3 worm cellular contexts compared by ENCODE assay signal in the genomic region with DNA sequence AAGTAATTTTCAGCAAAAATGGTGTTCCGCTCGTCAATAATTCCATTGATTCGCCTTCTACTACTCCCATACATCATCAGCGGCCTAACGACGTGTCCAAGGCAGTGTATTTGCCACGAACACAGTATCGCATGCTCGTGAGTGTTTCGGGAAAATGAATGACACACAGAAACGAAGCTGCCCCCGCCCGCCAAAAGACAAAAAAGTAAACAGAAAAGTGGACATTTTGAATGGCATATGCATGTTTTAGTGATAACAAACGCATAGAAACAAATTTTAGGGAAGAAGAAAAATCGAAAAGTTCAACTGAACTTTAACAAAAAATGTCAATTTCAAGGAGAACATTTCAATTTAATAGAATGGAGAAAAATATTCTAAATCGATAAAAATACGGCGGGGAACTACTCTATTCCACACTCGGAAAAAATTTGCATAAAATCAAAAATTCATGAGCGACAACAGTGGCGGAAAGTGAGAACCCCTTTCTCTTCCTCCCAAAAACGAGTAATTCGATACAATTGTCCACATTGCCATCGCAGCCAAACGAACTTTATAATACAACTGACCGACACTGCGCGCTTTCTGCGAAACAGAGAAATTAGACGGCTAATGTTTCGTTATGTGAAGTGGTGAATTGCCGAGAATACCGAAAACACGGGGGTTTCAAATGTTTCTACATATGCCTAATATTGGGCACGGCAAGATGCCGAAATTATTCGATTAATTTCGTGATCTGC.
TF ChIP-seq lines count a peak whose summit lies in the region.

No protein-coding gene starts in this region.

TF ChIP-seq in whole organism, L3 larva, 47 proteins besides CTCF, POLR2A, EP300 and RAD21 (continued from another document):
- no peak for TF ChIP-seq ceh-82 (tag; optimal IDR thresholded peaks at IDR 0.05; lab: Kevin White, UChicago)
- TF ChIP-seq lsy-12 (tag; optimal IDR thresholded peaks at IDR 0.05; lab: Kevin White, UChicago), result no peak
- TF ChIP-seq unc-39 (tag; optimal IDR thresholded peaks at IDR 0.05; lab: Kevin White, UChicago), result no peak
- no peak for TF ChIP-seq egl-27 (tag; optimal IDR thresholded peaks at IDR 0.05; lab: Kevin White, UChicago)
- TF ChIP-seq fkh-2 (tag; optimal IDR thresholded peaks at IDR 0.05; lab: Kevin White, UChicago), result no peak
- no peak for TF ChIP-seq ceh-28 (tag; optimal IDR thresholded peaks at IDR 0.05; lab: Kevin White, UChicago)
- TF ChIP-seq nhr-23 (tag; optimal IDR thresholded peaks at IDR 0.05; lab: Kevin White, UChicago), result no peak
- no peak for TF ChIP-seq mml-1 (tag; optimal IDR thresholded peaks at IDR 0.05; lab: Kevin White, UChicago)
- no peak for TF ChIP-seq sea-2 (GFP tag; optimal IDR thresholded peaks at IDR 0.05; lab: Kevin White, UChicago)
TF ChIP-seq in whole organism, L3 larva: peak in this region for 3.

TF ChIP-seq in whole organism, L4 larva, 104 proteins besides CTCF, POLR2A, EP300 and RAD21 (continued from another document):
- peak; percentile 39 for TF ChIP-seq pqm-1 (tag; optimal IDR thresholded peaks at IDR 0.05; lab: Kevin White, UChicago)

TF ChIP-seq in whole organism, young adult, 124 proteins besides CTCF, POLR2A, EP300 and RAD21 (continued from another document):
- no peak for TF ChIP-seq F52B5.7 (tag; optimal IDR thresholded peaks at IDR 0.05; lab: Kevin White, UChicago)
- TF ChIP-seq egl-44 (GFP tag; IDR thresholded peaks at IDR 0.05; lab: Robert Waterston, UW), result no peak
- no peak for TF ChIP-seq B0261.1 (tag; optimal IDR thresholded peaks at IDR 0.05; lab: Kevin White, UChicago)
- TF ChIP-seq pha-4 (tag; optimal IDR thresholded peaks at IDR 0.05; lab: Kevin White, UChicago), result peak; percentile 36
- 0 out of 2 replicates have a peak, but pooled peaks have one; percentile 12 for TF ChIP-seq hmg-1.2 (GFP tag; IDR thresholded peaks at IDR 0.05; lab: Robert Waterston, UW)
- no peak for TF ChIP-seq nfya-1 (tag; optimal IDR thresholded peaks at IDR 0.05; lab: Kevin White, UChicago; ENCODE audit: borderline replicate concordance, insufficient read depth)
- no peak for TF ChIP-seq Y67H2A.10 (GFP tag; conservative IDR thresholded peaks at IDR 0.05; lab: Robert Waterston, UW)
- TF ChIP-seq repo-1 (tag; optimal IDR thresholded peaks at IDR 0.05; lab: Kevin White, UChicago), result no peak
- TF ChIP-seq ama-1 (optimal IDR thresholded peaks at IDR 0.05; lab: Kevin White, UChicago), result no peak
- TF ChIP-seq ama-1 (GFP tag; optimal IDR thresholded peaks at IDR 0.05; lab: Kevin White, UChicago), result no peak
- no peak for TF ChIP-seq ceh-91 (GFP tag; IDR thresholded peaks at IDR 0.05; lab: Robert Waterston, UW)
- no peak for TF ChIP-seq B0035.1 (tag; optimal IDR thresholded peaks at IDR 0.05; lab: Kevin White, UChicago)
- no peak for TF ChIP-seq snpc-1.1 (tag; optimal IDR thresholded peaks at IDR 0.05; lab: Kevin White, UChicago; ENCODE audit: insufficient read depth)
- TF ChIP-seq Y53F4B.3 (GFP tag; IDR thresholded peaks at IDR 0.05; lab: Robert Waterston, UW), result no peak
- TF ChIP-seq attf-5 (GFP tag; optimal IDR thresholded peaks at IDR 0.05; lab: Kevin White, UChicago), result peak; percentile 11
- TF ChIP-seq lin-35 (GFP tag; optimal IDR thresholded peaks at IDR 0.05; lab: Kevin White, UChicago), result no peak
- no peak for TF ChIP-seq Y56A3A.18 (GFP tag; IDR thresholded peaks at IDR 0.05; lab: Robert Waterston, UW)
- TF ChIP-seq Y95B8A.8 (GFP tag; IDR thresholded peaks at IDR 0.05; lab: Robert Waterston, UW), result peak; percentile 39; the same call in 1 of the 2 replicates
- TF ChIP-seq F37B4.10 (GFP tag; IDR thresholded peaks at IDR 0.05; lab: Robert Waterston, UW), result no peak
- TF ChIP-seq cebp-1 (GFP tag; IDR thresholded peaks at IDR 0.05; lab: Robert Waterston, UW), result no peak
- TF ChIP-seq cebp-1 (tag; optimal IDR thresholded peaks at IDR 0.05; lab: Kevin White, UChicago), result peak; percentile 33
- TF ChIP-seq mes-4 (tag; optimal IDR thresholded peaks at IDR 0.05; lab: Kevin White, UChicago), result no peak
- TF ChIP-seq egl-18 (GFP tag; IDR thresholded peaks at IDR 0.05; lab: Robert Waterston, UW), result no peak
TF ChIP-seq in whole organism, young adult: peak in this region for 10.
